Worm (Caenorhabditis elegans): Measurements from ENCODE around the gene Y116F11A.3.
"Not testable (repeated sequence)": the region's sequence is repeated elsewhere in the genome, so short reads cannot be mapped to it uniquely, and the experiment has no call there.

Y116F11A.3 gene

DNA sequence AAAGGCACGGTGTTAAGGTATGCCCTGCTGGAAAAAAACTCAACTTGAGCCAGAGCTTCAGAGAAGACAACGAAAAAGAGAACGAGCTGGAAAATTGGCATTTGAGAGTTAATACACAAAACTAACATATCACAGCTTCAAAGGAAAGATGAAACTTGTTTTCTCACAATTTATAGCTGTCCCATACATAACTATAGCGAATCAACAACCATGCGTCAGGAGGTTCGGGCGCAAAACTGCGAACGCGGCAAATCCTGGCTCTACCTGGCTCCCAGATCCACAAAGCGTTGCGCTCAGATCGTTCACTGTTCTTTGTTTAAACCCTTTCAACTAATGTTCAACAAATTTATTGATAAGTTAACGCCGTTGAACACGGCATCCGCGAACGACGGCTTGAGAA, 18.3 kb upstream of the Y116F11A.3 start, which contains the start of gene Y43F8C.15:
Gene Y43F8C.15 (minus strand): TSS at position 101 of the 400 bp plus-strand sequence.
- not testable (repeated sequence) for TF ChIP-seq lin-29 (GFP tag; IDR thresholded peaks at IDR 0.05); ceh-44 (GFP tag; IDR thresholded peaks at IDR 0.05); F26F4.8 (GFP tag; conservative IDR thresholded peaks at IDR 0.05)

- TF ChIP-seq tag-97 (GFP tag; IDR thresholded peaks at IDR 0.05); nhr-6 (tag; optimal IDR thresholded peaks at IDR 0.05); Y5F2A.4 (GFP tag; optimal IDR thresholded peaks at IDR 0.05): not testable (repeated sequence)
Observed at ce11 chrV:19711646-19712045, 17.2 kb upstream of the Y116F11A.3 start, which contains the start of gene Y43F8C.23. TSS of gene Y43F8C.23 (minus strand) at chrV:19711746.

DNA sequence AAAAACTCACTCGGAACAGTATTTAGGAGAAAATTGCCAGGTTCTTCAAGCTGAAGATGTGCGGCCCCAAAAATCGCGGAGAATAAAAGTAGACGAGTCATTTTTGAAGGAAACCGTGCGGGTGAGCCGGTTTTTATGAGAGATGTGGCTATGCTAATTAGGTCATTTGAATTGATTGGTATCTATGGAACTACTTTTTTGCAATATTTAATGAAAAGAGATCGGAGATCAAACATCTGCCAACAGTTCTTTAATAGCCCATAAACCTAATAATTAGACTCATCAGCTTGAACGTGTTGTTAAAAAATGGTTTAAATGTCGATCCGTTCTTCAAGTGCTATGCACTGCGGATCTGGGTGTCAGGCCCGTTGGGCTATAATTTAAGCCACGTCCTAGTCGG, 13.4 kb upstream of the Y116F11A.3 start, which contains the start of gene Y43F8C.16:
Gene Y43F8C.16 (minus strand): TSS at position 101 of the 400 bp plus-strand sequence.
- TF ChIP-seq dmd-8 (GFP tag; IDR thresholded peaks at IDR 0.05), result no peak
- TF ChIP-seq unc-62 (GFP tag; optimal IDR thresholded peaks at IDR 0.05 in 1 of 2), result no peak
- no peak for TF ChIP-seq unc-62 (tag; optimal IDR thresholded peaks at IDR 0.05)
- TF ChIP-seq dmd-6 (GFP tag; IDR thresholded peaks at IDR 0.05), result no peak
- TF ChIP-seq spr-1 (tag; optimal IDR thresholded peaks at IDR 0.05), result no peak
- TF ChIP-seq aha-1 (tag), result peak; percentile 9
- no peak for TF ChIP-seq vab-7 (GFP tag; IDR thresholded peaks at IDR 0.05)

- TF ChIP-seq unc-62 (GFP tag; optimal IDR thresholded peaks at IDR 0.05 in 1 of 2), result peak in 1 of 2 experiments; percentile 12
- no peak for TF ChIP-seq unc-62 (tag; optimal IDR thresholded peaks at IDR 0.05)
- TF ChIP-seq R02D3.7 (tag; optimal IDR thresholded peaks at IDR 0.05), result no peak
- no peak for TF ChIP-seq ztf-7 (tag; optimal IDR thresholded peaks at IDR 0.05)
Observed at ce11 chrV:19715847-19716246, 13.0 kb upstream of the Y116F11A.3 start, which contains the start of gene Y43F8C.17. TSS of gene Y43F8C.17 (plus strand) at chrV:19716147.

- no peak for TF ChIP-seq nhr-48 (tag; optimal IDR thresholded peaks at IDR 0.05)
- TF ChIP-seq dmd-6 (GFP tag; IDR thresholded peaks at IDR 0.05), result peak; percentile 18; the same call in 1 of the 2 replicates
Observed at ce11 chrV:19717933-19718332, 10.9 kb upstream of the Y116F11A.3 start.

DNA sequence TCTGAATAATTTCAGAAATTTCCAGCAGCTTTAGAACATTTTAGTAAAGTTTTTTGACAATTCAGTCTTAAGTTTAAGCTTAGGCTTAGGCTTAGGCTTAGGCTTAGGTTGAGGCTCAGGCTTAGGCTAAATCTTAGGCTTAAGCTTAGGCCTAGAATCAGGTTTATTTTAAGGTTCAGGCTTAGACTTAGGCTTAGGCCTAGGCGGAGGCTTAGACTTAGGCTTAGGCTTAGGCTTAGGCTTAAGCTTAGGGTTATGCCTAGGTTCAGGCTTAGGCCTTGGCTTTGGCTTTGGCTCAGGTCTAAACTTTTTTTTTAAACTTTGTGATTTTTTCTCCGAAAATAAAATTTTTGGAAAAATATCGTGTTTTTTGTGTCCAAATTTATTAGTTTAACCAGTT, 10.2 kb upstream of the Y116F11A.3 start:
- no peak for TF ChIP-seq mxl-2 (GFP tag; conservative IDR thresholded peaks at IDR 0.05)
- no peak for TF ChIP-seq nhr-41 (GFP tag; IDR thresholded peaks at IDR 0.05)
- TF ChIP-seq D1046.2 (GFP tag; IDR thresholded peaks at IDR 0.05), result no peak
- TF ChIP-seq mes-2 (tag; optimal IDR thresholded peaks at IDR 0.05; ENCODE audit: poor library complexity, severe bottlenecking), result no peak
- no peak for TF ChIP-seq arid-1 (GFP tag; conservative IDR thresholded peaks at IDR 0.05)
- no peak for TF ChIP-seq daf-16 (GFP tag; optimal IDR thresholded peaks at IDR 0.05)
- TF ChIP-seq daf-16 (tag; optimal IDR thresholded peaks at IDR 0.05), result no peak
- no peak for TF ChIP-seq vab-7 (GFP tag; IDR thresholded peaks at IDR 0.05)
- no peak for TF ChIP-seq snpc-1.2 (GFP tag; IDR thresholded peaks at IDR 0.05)
- TF ChIP-seq hmg-1.1 (GFP tag; IDR thresholded peaks at IDR 0.05), result no peak
- no peak for TF ChIP-seq ama-1 (optimal IDR thresholded peaks at IDR 0.05)
- no peak for TF ChIP-seq Y105C5A.15 (GFP tag; IDR thresholded peaks at IDR 0.05)
- no peak for TF ChIP-seq madf-5 (GFP tag; IDR thresholded peaks at IDR 0.05)
- TF ChIP-seq F49E8.2 (tag; optimal IDR thresholded peaks at IDR 0.05; ENCODE audit: borderline replicate concordance), result no peak
- no peak for TF ChIP-seq T26A8.4 (GFP tag; IDR thresholded peaks at IDR 0.05)
- no peak for TF ChIP-seq set-16 (GFP tag; IDR thresholded peaks at IDR 0.05)
- no peak for TF ChIP-seq nhr-25 (tag; optimal IDR thresholded peaks at IDR 0.05; ENCODE audit: borderline replicate concordance, insufficient read depth)
- TF ChIP-seq ceh-82 (tag; optimal IDR thresholded peaks at IDR 0.05), result no peak
- TF ChIP-seq pha-4 (GFP tag; IDR thresholded peaks at IDR 0.05), result no peak
- no peak for TF ChIP-seq pha-4 (tag; optimal IDR thresholded peaks at IDR 0.05)
- no peak for TF ChIP-seq unc-130 (GFP tag; optimal IDR thresholded peaks at IDR 0.05)

Data from whole organism, L4 larva.